Fruit fly (Drosophila melanogaster): Measurements from ENCODE around the gene CG4199.

The CG4199 gene

DNA sequence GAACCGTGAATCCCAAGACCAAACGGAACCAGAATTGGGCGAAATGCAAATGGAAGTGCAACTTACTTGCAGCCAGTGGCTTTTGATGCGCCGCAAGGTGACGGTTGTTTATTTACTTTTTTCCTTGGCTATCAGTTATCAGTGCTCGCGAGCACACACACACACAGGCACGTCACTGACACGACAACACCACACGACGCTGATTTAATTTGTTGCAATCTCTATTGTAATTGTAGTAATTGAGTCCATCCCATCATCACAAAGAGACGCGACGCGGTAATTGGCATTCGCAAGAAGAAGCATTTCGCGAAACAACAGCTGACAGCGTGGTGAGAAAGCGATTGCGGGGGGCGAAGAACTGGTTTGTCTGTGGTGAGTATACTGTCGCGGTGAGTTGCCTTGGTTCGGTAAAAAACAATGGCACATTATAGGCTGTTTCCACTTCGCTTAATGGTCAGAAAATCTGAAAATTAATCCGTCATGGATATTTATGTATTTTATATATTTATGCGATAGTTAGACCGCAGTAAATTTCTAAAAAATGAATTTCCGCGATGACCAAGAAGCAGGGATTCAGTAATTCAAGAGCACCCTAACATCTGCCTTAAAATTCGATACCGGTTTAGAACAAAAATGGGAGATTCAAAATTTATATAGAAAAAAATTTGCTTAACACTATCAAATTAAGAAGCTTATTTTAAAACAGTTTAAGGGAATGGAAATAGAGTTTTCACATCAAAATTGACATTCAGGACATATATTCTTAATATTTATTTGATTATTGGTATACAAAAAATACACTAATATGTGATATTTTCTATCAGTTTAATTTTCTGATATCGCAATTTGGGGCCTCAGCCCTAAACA, 31.1 kb downstream of the CG4199 start, which contains the start of the genes Actn and usp:
TSS of gene Actn (minus strand) at position 331 of the 867 bp plus-strand sequence.
TSS of gene usp (minus strand) at position 331 of the 867 bp plus-strand sequence.
- no peak for TF ChIP-seq insv (optimal IDR thresholded peaks at IDR 0.05)

DNA sequence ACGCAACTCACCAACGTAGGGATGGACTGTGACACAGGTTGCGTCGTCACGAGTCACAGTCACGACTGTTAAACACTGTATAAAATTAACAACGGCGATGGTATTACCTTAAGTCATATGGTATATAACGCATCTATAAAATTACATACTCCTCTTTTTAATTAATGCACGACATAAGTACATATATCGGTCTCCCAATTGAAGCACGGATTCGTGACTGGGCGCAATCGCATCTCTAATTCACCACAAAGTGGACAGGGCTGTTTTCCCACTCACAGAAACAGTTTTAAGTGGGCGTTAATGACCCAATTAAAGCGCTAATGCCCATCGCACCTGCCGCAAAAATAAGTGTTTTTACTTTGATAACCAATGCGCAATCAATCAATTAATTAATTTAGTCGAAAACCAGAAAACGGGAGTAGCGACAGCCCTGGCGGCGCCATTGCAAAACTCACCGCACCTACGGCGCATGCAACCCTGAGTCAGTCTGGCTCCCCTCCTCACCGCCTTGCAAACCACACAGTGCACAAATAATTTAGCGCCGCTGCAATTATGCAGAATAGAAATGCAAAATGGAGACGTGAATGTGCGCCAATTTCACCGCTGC, 31.9 kb downstream of the CG4199 start, which contains the start of gene CG4313:
TSS of gene CG4313 (plus strand) at position 557 of the 607 bp plus-strand sequence.
- no peak for TF ChIP-seq Myc (optimal IDR thresholded peaks at IDR 0.05)
- no peak for TF ChIP-seq ttk (optimal IDR thresholded peaks at IDR 0.05)
- TF ChIP-seq insv (optimal IDR thresholded peaks at IDR 0.05), result no peak
- no peak for TF ChIP-seq psq (optimal IDR thresholded peaks at IDR 0.05)
- no peak for TF ChIP-seq Sin3A (optimal IDR thresholded peaks at IDR 0.05)
- TF ChIP-seq h (optimal IDR thresholded peaks at IDR 0.05), result no peak

DNA sequence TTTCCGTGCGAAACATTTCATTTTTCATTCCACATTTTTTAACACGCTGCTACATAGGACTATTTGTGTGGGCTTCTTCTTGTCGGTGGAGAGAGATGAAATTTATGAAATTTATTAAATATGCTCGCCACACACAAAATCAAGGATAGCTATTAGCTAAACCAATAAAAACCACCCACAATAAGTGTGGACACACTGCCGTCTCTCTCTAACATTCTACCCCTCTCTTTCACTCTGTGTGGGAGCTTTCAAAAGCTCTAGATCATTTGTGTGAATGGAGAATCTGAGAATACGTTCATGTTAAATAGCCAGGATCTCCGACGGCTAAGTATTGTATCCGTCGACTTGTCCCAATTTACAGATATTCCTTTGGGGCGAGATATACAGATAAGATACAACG, 35.7 kb downstream of the CG4199 start:
- TF ChIP-seq Myc (optimal IDR thresholded peaks at IDR 0.05), result no peak
- no peak for TF ChIP-seq ttk (optimal IDR thresholded peaks at IDR 0.05)
- TF ChIP-seq insv (optimal IDR thresholded peaks at IDR 0.05), result no peak
- TF ChIP-seq h (optimal IDR thresholded peaks at IDR 0.05), result no peak
- no peak for TF ChIP-seq Sin3A (optimal IDR thresholded peaks at IDR 0.05)
- no peak for TF ChIP-seq psq (optimal IDR thresholded peaks at IDR 0.05)

DNA sequence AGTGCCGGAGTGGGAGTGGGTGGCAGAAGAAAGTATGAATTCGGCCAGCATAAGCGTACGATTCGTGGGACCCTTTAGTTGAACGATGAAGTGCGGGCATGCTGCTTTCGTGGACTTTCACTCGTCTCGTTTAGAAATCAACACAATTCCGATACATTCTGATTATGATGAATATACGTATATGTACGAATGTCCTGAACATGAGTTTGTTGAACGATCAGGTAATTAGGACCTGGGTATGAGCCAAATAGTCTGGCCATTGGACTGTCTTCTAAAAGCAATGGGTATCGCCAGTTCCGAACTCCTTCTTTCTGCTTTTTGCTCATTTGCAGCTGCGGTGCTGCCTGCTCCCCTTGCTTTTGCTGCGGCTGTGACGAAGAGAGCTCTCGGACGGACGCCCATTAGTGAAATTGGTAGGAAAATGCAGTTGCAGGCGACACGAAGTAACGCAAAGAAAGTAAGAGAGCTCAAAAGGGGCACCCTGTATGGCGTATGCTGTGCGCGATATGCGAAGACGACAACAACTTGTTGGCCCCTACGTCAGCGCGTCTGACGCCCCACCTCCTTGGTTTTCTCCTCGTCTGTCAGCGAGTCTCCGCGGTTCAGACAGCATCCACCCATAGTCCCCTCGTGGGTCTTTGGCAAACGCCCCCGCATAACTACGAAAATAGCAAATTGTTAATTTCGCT, 36.3 kb downstream of the CG4199 start:
- TF ChIP-seq Myc (optimal IDR thresholded peaks at IDR 0.05), result no peak
- no peak for TF ChIP-seq insv (optimal IDR thresholded peaks at IDR 0.05)
- no peak for TF ChIP-seq psq (optimal IDR thresholded peaks at IDR 0.05)
- no peak for TF ChIP-seq h (optimal IDR thresholded peaks at IDR 0.05)
- no peak for TF ChIP-seq ttk (optimal IDR thresholded peaks at IDR 0.05)
- no peak for TF ChIP-seq Sin3A (optimal IDR thresholded peaks at IDR 0.05)

DNA sequence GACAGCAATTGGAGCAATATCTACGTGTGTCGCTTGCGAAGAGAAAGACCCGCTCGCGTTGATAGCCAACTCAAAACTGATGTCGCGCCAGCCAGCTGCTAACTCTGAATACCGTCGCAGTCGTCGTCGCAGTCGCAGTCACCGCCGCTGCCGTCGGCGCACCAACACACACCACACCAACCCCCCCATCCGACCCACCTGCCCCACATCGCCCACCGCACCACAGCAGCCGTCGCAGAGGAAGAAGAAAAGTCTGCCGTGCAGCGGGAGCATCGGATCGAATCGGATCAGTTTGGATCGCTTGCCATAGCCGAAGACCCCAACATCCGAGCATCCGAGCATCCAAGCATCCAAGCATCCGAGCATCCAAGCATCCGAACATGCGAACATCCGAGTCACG, 36.9 kb downstream of the CG4199 start:
- TF ChIP-seq h (optimal IDR thresholded peaks at IDR 0.05), result no peak
- TF ChIP-seq Sin3A (optimal IDR thresholded peaks at IDR 0.05), result no peak
- no peak for TF ChIP-seq ttk (optimal IDR thresholded peaks at IDR 0.05)
- no peak for TF ChIP-seq insv (optimal IDR thresholded peaks at IDR 0.05)
- TF ChIP-seq psq (optimal IDR thresholded peaks at IDR 0.05), result no peak
- no peak for TF ChIP-seq Myc (optimal IDR thresholded peaks at IDR 0.05)

DNA sequence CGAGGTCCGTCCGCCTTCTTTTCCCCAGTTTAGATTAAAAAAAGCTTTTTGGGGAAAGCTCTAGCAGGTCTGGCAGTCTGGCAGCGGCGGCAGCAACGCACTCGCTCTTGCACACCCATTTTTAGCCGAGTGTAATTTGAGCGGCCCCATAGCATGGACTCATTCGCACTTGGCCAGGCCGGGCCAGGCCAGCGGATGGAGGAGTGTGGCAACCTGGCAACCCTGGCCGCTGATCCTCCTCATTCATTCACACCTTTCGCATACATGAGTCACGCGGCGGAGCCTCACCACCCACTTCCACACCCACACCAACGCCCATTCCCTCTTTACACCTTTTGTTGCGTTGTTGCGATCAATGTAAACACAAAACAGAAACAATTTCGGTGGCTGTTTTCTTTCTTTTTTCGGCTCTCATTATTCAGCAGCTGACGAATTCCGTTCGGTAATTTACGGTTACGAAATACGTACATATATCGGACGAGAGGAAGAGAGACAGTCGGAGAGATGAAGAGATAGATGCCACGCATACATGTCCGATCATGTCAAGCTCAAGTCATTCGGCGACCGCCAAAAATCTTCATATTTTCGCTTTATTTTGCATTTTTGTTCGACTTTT, 40.4 kb downstream of the CG4199 start:
- TF ChIP-seq h (optimal IDR thresholded peaks at IDR 0.05), result no peak
- TF ChIP-seq Myc (optimal IDR thresholded peaks at IDR 0.05), result no peak
- no peak for TF ChIP-seq psq (optimal IDR thresholded peaks at IDR 0.05)
- no peak for TF ChIP-seq insv (optimal IDR thresholded peaks at IDR 0.05)
- no peak for TF ChIP-seq ttk (optimal IDR thresholded peaks at IDR 0.05)
- TF ChIP-seq Sin3A (optimal IDR thresholded peaks at IDR 0.05), result no peak

DNA sequence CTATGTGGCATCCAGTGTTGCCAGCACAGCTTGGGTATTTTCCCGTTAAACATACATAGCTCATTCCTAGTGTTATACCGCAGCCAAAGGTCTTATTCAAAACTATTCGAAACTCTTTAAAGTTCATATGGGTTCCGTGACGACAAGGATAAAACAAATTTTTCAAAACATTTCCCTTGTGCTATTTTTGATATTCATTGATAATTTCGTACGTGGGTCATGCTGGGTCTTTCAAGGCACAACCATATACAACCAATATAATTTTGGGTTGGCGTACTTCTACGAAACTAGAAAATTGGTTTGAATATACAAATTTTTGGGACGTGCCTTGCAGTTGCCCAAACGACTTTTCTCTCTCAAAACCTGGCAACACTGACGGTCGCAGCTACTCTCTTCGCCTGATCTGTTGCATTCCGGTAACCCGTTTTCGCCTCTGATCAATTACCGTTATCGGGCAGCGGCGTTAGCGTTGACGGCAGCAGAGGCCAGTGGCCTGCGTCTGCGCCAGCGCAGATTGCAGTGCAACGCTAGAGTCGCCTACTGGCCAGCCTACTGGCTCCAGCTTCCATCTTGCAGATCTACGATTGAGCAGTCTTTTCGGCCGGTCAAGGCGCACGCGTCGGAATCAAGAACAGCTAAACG, 41.0 kb downstream of the CG4199 start:
- TF ChIP-seq h (optimal IDR thresholded peaks at IDR 0.05) (no peak), Myc (optimal IDR thresholded peaks at IDR 0.05) (no peak), ttk (optimal IDR thresholded peaks at IDR 0.05) (no peak), Sin3A (optimal IDR thresholded peaks at IDR 0.05) (no peak), insv (optimal IDR thresholded peaks at IDR 0.05) (no peak), psq (optimal IDR thresholded peaks at IDR 0.05) (no peak)

DNA sequence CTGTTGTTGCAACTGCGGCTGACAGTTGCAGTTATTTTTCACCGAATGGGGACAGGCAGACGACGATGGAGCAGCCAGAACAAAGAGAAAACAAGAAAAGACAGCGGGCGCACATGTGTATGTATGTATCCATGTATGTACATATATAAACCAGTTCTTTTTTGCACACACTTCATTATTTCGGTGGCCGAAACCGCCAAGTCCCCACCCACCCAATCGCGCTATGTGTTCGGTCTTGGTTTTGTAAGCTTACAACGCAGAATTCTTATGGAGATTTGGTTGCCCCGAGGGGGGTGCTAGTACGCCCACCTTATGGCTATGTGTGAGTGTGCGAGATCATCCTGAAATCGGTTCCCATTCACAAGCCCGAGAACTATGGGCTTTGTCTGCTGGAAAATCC, 42.0 kb downstream of the CG4199 start:
- no peak for TF ChIP-seq ttk (optimal IDR thresholded peaks at IDR 0.05)
- TF ChIP-seq Myc (optimal IDR thresholded peaks at IDR 0.05), result no peak
- no peak for TF ChIP-seq Sin3A (optimal IDR thresholded peaks at IDR 0.05)
- TF ChIP-seq h (optimal IDR thresholded peaks at IDR 0.05), result no peak

DNA sequence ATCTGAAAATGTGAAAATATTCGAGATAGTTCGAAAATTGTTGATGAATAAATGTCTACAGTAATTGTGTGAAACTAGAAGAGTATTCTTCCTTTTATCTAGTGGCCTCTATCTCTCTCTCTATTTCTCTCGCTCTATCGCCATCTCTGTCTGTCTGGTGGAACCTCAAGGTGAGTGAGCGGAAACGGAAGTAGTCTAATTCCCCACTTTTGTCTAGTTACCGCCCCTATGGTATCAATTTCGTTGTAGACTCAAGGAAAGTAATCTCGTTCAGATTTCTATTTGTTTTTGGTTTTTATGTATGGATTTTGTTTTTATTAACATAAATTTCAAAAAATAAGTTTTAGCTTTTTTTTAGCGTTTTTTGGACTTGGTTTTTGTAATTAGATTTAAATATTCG, 48.5 kb downstream of the CG4199 start:
- no peak for TF ChIP-seq psq (optimal IDR thresholded peaks at IDR 0.05)
- no peak for TF ChIP-seq ttk (optimal IDR thresholded peaks at IDR 0.05)
- TF ChIP-seq Sin3A (optimal IDR thresholded peaks at IDR 0.05), result no peak
- TF ChIP-seq h (optimal IDR thresholded peaks at IDR 0.05), result no peak
- TF ChIP-seq Myc (optimal IDR thresholded peaks at IDR 0.05), result no peak
- no peak for TF ChIP-seq insv (optimal IDR thresholded peaks at IDR 0.05)

Data from Kc167 (cell line).